Worm (Caenorhabditis elegans) whole organism, L4 larva: ENCODE results near the gene Y37H2A.11.

Experiments used
- F26F4.8 ChIP-seq: fragments of 200-800 bp; sonication (Bioruptor generic); conservative IDR thresholded peaks from 2 replicates; pipeline ENCODE4 v1.3.6; 2022; ENCODE audit warnings: missing genetic modification characterization, missing compliant biosample characterization
- R02D3.7 ChIP-seq: fragments of 150-350 bp; sonication (generic microtip); optimal IDR thresholded peaks from 3 replicates; lab custom pipeline; 2014; ENCODE audit warnings: missing biosample characterization, missing genetic modification characterization
- attf-4 ChIP-seq: sonication (generic microtip); optimal IDR thresholded peaks from 3 replicates; lab custom pipeline; 2017; ENCODE audit warnings: missing biosample characterization, missing genetic modification characterization
- ctbp-1 ChIP-seq: fragments of 200-800 bp; sonication (Bioruptor generic); IDR thresholded peaks from 2 replicates; pipeline ENCODE4 v1.3.6; 2022; ENCODE audit warnings: missing genetic modification reagents, missing genetic modification characterization, missing compliant biosample characterization
- egl-27 ChIP-seq: sonication (generic microtip); optimal IDR thresholded peaks from 3 replicates; lab custom pipeline; 2017; ENCODE audit warnings: missing biosample characterization, missing genetic modification reagents, missing genetic modification characterization
- lin-15B ChIP-seq: fragments of 150-350 bp; sonication (generic microtip); optimal IDR thresholded peaks from 3 replicates; lab custom pipeline; 2014; ENCODE audit warnings: missing biosample characterization, missing genetic modification characterization
- madf-9 ChIP-seq: fragments of 200-800 bp; sonication (Bioruptor generic); conservative IDR thresholded peaks from 2 replicates; pipeline ENCODE4 v1.3.6; 2022; ENCODE audit warnings: missing genetic modification reagents, missing genetic modification characterization, missing compliant biosample characterization
- mdl-1 ChIP-seq, 2 experiments: fragments of 150-350 bp in 1 of 2; sonication (generic microtip) in 1 of 2; optimal IDR thresholded peaks; 2 replicates each; lab custom pipeline; 2014 to 2017; ENCODE audit warnings: missing biosample characterization in 2 of 2, missing genetic modification characterization in 2 of 2
- mes-2 ChIP-seq: sonication (generic microtip); optimal IDR thresholded peaks from 2 replicates; lab custom pipeline; 2016; ENCODE audit warnings: missing genotype, mild to moderate bottlenecking, missing genetic modification characterization, missing compliant biosample characterization; ENCODE audit not compliant: poor library complexity, severe bottlenecking
- nhr-11 ChIP-seq: fragments of 150-350 bp; optimal IDR thresholded peaks from 2 replicates; lab custom pipeline; 2014; ENCODE audit warnings: missing biosample characterization, missing genetic modification characterization
- skn-1 ChIP-seq: fragments of 150-350 bp; optimal IDR thresholded peaks from 2 replicates; lab custom pipeline; 2014; ENCODE audit warnings: missing biosample characterization, missing genetic modification characterization
- snpc-4 ChIP-seq: fragments of 150-350 bp; optimal IDR thresholded peaks from 2 replicates; lab custom pipeline; 2014; ENCODE audit warnings: missing biosample characterization, missing genetic modification characterization
- unc-62 ChIP-seq, 3 experiments: fragments of 150-350 bp in 1 of 3; sonication (generic microtip); optimal IDR thresholded peaks in 2 of 3; peaks in 1 of 3; 1 replicate in 1 of 3; 2 replicates in 2 of 3; lab custom pipeline; 2014 to 2017; ENCODE audit warnings: missing biosample characterization in 3 of 3, missing genetic modification characterization in 3 of 3, missing genetic modification reagents in 3 of 3, missing genotype in 1 of 3
- ztf-11 ChIP-seq: fragments of 150-350 bp; optimal IDR thresholded peaks from 2 replicates; lab custom pipeline; 2014; ENCODE audit warnings: missing biosample characterization, missing genetic modification characterization

DNA sequence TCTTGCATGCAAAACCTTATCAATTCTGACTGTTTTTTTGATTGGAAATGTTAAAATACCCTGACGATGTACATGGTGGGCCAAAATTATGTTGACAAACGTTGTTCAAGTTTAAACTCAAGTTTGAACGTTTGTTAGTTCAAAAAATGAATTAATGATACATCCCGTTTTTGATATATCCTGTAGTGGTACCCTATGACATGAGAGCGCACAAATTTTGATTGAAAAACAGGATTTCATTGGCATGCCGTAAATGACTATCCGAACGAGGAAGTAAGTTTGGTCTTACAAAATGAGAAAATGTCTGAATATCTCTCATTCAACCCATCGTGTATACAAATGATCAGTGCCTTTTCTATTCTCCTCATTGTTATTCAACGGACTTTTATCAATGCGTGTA lies at the start of gene Y37H2A.11:
- TF ChIP-seq nhr-11 = no peak
- no peak for TF ChIP-seq skn-1 (tag; lab: Kevin White, UChicago)
- TF ChIP-seq ztf-11 (tag; lab: Kevin White, UChicago) = no peak
- TF ChIP-seq lin-15B (tag; lab: Kevin White, UChicago) = no peak
- no peak for TF ChIP-seq egl-27 (tag; lab: Kevin White, UChicago)
- TF ChIP-seq attf-4 (tag; lab: Kevin White, UChicago) = no peak
- no peak for TF ChIP-seq snpc-4 (tag; lab: Kevin White, UChicago)
- no peak for TF ChIP-seq ctbp-1 (GFP tag; lab: Robert Waterston, UW)
- no peak for TF ChIP-seq mes-2 (tag; lab: Kevin White, UChicago)
- no peak for TF ChIP-seq R02D3.7 (tag; lab: Kevin White, UChicago)
- no peak for TF ChIP-seq mdl-1 (tag; optimal IDR thresholded peaks at IDR 0.05; lab: Kevin White, UChicago)
- TF ChIP-seq unc-62 (GFP tag; optimal IDR thresholded peaks at IDR 0.05 in 1 of 2; lab: Kevin White, UChicago) = no peak
- TF ChIP-seq unc-62 (tag; optimal IDR thresholded peaks at IDR 0.05; lab: Kevin White, UChicago) = no peak
- TF ChIP-seq F26F4.8 = no peak
- TF ChIP-seq madf-9 (GFP tag; lab: Robert Waterston, UW) = no peak
